Fruit fly (Drosophila melanogaster) S2 (cell line): ENCODE data around the gene CG4783.

Experiments
- CG8478 ChIP-seq: fragments of >200 bp; optimal IDR thresholded peaks from 2 replicates; lab custom pipeline; 2018
- CTCF ChIP-seq, 2 experiments: fragments of >200 bp; optimal IDR thresholded peaks; 2 replicates each; lab custom pipeline; 2018

dm6 chr3R:19902328-19902727 is 45.9 kb upstream of the CG4783 start:
- TF ChIP-seq CTCF (optimal IDR thresholded peaks at IDR 0.05; lab: Kevin White, UChicago) (no peak), CG8478 (lab: Kevin White, UChicago) (no peak)
